Fruit fly (Drosophila melanogaster) whole organism, embryonic: ENCODE measurements around the gene bab2.

ENCODE experiments used
- CG10366 ChIP-seq: fragments of 200-800 bp; sonication (Bioruptor generic); IDR thresholded peaks from 2 replicates; pipeline ENCODE4 v1.3.6; 2022; ENCODE audit warnings: missing biosample characterization, missing genetic modification characterization
- CG11247 ChIP-seq: fragments of 200-800 bp; sonication (Bioruptor generic); IDR thresholded peaks from 2 replicates; pipeline ENCODE4 v1.3.6; 2022; ENCODE audit warnings: missing biosample characterization, missing genetic modification characterization
- CG12769 ChIP-seq: fragments of 200-800 bp; sonication (Bioruptor generic); optimal IDR thresholded peaks from 2 replicates; lab custom pipeline; 2019; ENCODE audit warnings: missing biosample characterization, mild to moderate bottlenecking, missing genetic modification characterization, moderate library complexity
- CG13296 ChIP-seq: fragments of 200-800 bp; sonication (Bioruptor generic); optimal IDR thresholded peaks from 3 replicates; lab custom pipeline; 2018; ENCODE audit warnings: missing biosample characterization, mild to moderate bottlenecking, missing genetic modification characterization
- CG14667 ChIP-seq: fragments of 200-800 bp; sonication (Bioruptor generic); IDR thresholded peaks from 2 replicates; pipeline ENCODE4 v1.3.6; 2022; ENCODE audit warnings: missing biosample characterization, missing genetic modification characterization
- CG15073 ChIP-seq: fragments of 200-800 bp; sonication (Bioruptor generic); optimal IDR thresholded peaks from 2 replicates; lab custom pipeline; 2016; ENCODE audit warnings: missing biosample characterization, missing genetic modification characterization
- CG2120 ChIP-seq: fragments of 200-800 bp; sonication (Bioruptor generic); optimal IDR thresholded peaks from 3 replicates; lab custom pipeline; 2016; ENCODE audit warnings: missing biosample characterization, missing genetic modification characterization
- CG2712 ChIP-seq: fragments of 200-800 bp; optimal IDR thresholded peaks from 3 replicates; lab custom pipeline; 2019; ENCODE audit warnings: missing biosample characterization, mild to moderate bottlenecking, missing genetic modification characterization, moderate library complexity
- CG2875 ChIP-seq: fragments of 200-800 bp; sonication (Bioruptor generic); optimal IDR thresholded peaks from 2 replicates; lab custom pipeline; 2017; ENCODE audit warnings: missing biosample characterization, mild to moderate bottlenecking, missing genetic modification characterization, missing genetic modification reagents
- CG42726 ChIP-seq: fragments of 200-800 bp; sonication (Bioruptor generic); IDR thresholded peaks from 2 replicates; pipeline ENCODE4 v1.3.6; 2022; ENCODE audit warnings: missing biosample characterization, missing genetic modification characterization; ENCODE audit not compliant: partially characterized antibody
- CG4730 ChIP-seq: fragments of 200-800 bp; sonication (Bioruptor generic); IDR thresholded peaks from 2 replicates; pipeline ENCODE4 v1.3.6; 2022; ENCODE audit warnings: missing biosample characterization, missing genetic modification characterization
- CG5180 ChIP-seq: fragments of 200-800 bp; sonication (Bioruptor generic); optimal IDR thresholded peaks from 3 replicates; lab custom pipeline; 2017; ENCODE audit warnings: missing biosample characterization, missing genetic modification characterization, mild to moderate bottlenecking, moderate library complexity, missing genetic modification reagents
- CG6272 ChIP-seq: fragments of 200-800 bp; sonication (Bioruptor generic); IDR thresholded peaks from 2 replicates; pipeline ENCODE4 v1.3.6; 2022; ENCODE audit warnings: missing biosample characterization, missing genetic modification characterization
- CG6791 ChIP-seq: fragments of 200-800 bp; sonication (Bioruptor generic); IDR thresholded peaks from 3 replicates; pipeline ENCODE4 v1.3.6; 2022; ENCODE audit warnings: missing biosample characterization, missing genetic modification characterization; ENCODE audit not compliant: partially characterized antibody
- CG7745 ChIP-seq: fragments of 200-800 bp; sonication (Bioruptor generic); optimal IDR thresholded peaks from 2 replicates; lab custom pipeline; 2018; ENCODE audit warnings: missing biosample characterization, mild to moderate bottlenecking, missing genetic modification characterization, moderate library complexity
- CG7839 ChIP-seq: fragments of 200-800 bp; sonication (Bioruptor generic); optimal IDR thresholded peaks from 3 replicates; lab custom pipeline; 2018; ENCODE audit warnings: missing biosample characterization, mild to moderate bottlenecking, missing genetic modification characterization, moderate library complexity
- CG8281 ChIP-seq: fragments of 200-800 bp; sonication (Bioruptor generic); optimal IDR thresholded peaks from 2 replicates; lab custom pipeline; 2018; ENCODE audit warnings: missing biosample characterization, mild to moderate bottlenecking, missing genetic modification characterization, moderate library complexity
- Eip74EF ChIP-seq, 2 experiments: fragments of 200-800 bp in 1 of 2; fragments of >200 bp in 1 of 2; sonication (Bioruptor generic) in 1 of 2; optimal IDR thresholded peaks; 2 replicates each; lab custom pipeline; 2017 to 2019; ENCODE audit warnings: missing biosample characterization in 2 of 2, missing genetic modification characterization in 2 of 2, mild to moderate bottlenecking in 1 of 2, moderate library complexity in 1 of 2
- Fer2 ChIP-seq: fragments of 200-800 bp; sonication (Bioruptor generic); optimal IDR thresholded peaks from 2 replicates; lab custom pipeline; 2018; ENCODE audit warnings: missing biosample characterization, mild to moderate bottlenecking, missing genetic modification characterization, moderate library complexity
- HLHmδ ChIP-seq: fragments of 200-800 bp; sonication (Bioruptor generic); optimal IDR thresholded peaks from 2 replicates; lab custom pipeline; 2018; ENCODE audit warnings: missing biosample characterization, mild to moderate bottlenecking, missing genetic modification characterization, moderate library complexity
- HmgZ ChIP-seq: fragments of 200-800 bp; sonication (Bioruptor generic); optimal IDR thresholded peaks from 2 replicates; lab custom pipeline; 2018; ENCODE audit warnings: missing biosample characterization, mild to moderate bottlenecking, missing genetic modification characterization
- Kr ChIP-seq: fragments of 200-800 bp; sonication (Bioruptor generic); optimal IDR thresholded peaks from 2 replicates; lab custom pipeline; 2017; ENCODE audit warnings: missing biosample characterization, mild to moderate bottlenecking, missing genetic modification characterization
- Meics ChIP-seq: fragments of 200-800 bp; sonication (Bioruptor generic); optimal IDR thresholded peaks from 2 replicates; lab custom pipeline; 2017; ENCODE audit warnings: missing biosample characterization, mild to moderate bottlenecking, missing genetic modification characterization
- Myb ChIP-seq: fragments of 200-800 bp; sonication (Bioruptor generic); optimal IDR thresholded peaks from 2 replicates; lab custom pipeline; 2016; ENCODE audit warnings: missing biosample characterization, missing genetic modification characterization
- Pdp1 ChIP-seq, 2 experiments: fragments of 200-800 bp; sonication (Bioruptor generic); optimal IDR thresholded peaks; 3 replicates each; lab custom pipeline; 2016; ENCODE audit warnings: missing biosample characterization in 2 of 2, missing genetic modification characterization in 2 of 2, mild to moderate bottlenecking in 1 of 2, moderate library complexity in 1 of 2
- Ptx1 ChIP-seq: fragments of 200-800 bp; sonication (Bioruptor generic); IDR thresholded peaks from 2 replicates; pipeline ENCODE4 v1.3.6; 2022; ENCODE audit warnings: missing biosample characterization, missing genetic modification characterization
- Tbp ChIP-seq: fragments of >200 bp; optimal IDR thresholded peaks from 2 replicates; lab custom pipeline; 2018; ENCODE audit warnings: missing biosample characterization, missing genetic modification characterization
- amos ChIP-seq: fragments of 200-800 bp; sonication (Bioruptor generic); IDR thresholded peaks from 2 replicates; pipeline ENCODE4 v1.3.6; 2022; ENCODE audit warnings: missing biosample characterization, missing genetic modification characterization; ENCODE audit not compliant: partially characterized antibody
- chinmo ChIP-seq: fragments of 200-800 bp; sonication (Bioruptor generic); IDR thresholded peaks from 4 replicates; pipeline ENCODE4 v1.3.6; 2022; ENCODE audit warnings: missing biosample characterization, missing genetic modification characterization; ENCODE audit not compliant: partially characterized antibody
- ci ChIP-seq: fragments of 200-800 bp; sonication (Bioruptor generic); IDR thresholded peaks from 3 replicates; pipeline ENCODE4 v1.3.6; 2022; ENCODE audit warnings: missing biosample characterization, missing genetic modification characterization
- croc ChIP-seq: fragments of 200-800 bp; sonication (Bioruptor generic); conservative IDR thresholded peaks from 3 replicates; pipeline ENCODE4 v1.3.6; 2022; ENCODE audit warnings: missing biosample characterization, missing genetic modification characterization
- emc ChIP-seq: fragments of 200-800 bp; sonication (Bioruptor generic); optimal IDR thresholded peaks from 2 replicates; lab custom pipeline; 2016; ENCODE audit warnings: missing biosample characterization, missing genetic modification characterization
- gcm2 ChIP-seq: fragments of 200-800 bp; sonication (Bioruptor generic); optimal IDR thresholded peaks from 2 replicates; lab custom pipeline; 2016; ENCODE audit warnings: missing biosample characterization, missing genetic modification characterization
- inv ChIP-seq: fragments of 200-800 bp; sonication (Bioruptor generic); IDR thresholded peaks from 2 replicates; pipeline ENCODE4 v1.3.6; 2022; ENCODE audit warnings: missing biosample characterization, missing genetic modification characterization; ENCODE audit not compliant: partially characterized antibody
- jumu ChIP-seq: fragments of 200-800 bp; sonication (Bioruptor generic); optimal IDR thresholded peaks from 3 replicates; lab custom pipeline; 2016; ENCODE audit warnings: missing biosample characterization, missing genetic modification characterization
- kah ChIP-seq: fragments of 200-800 bp; sonication (Bioruptor generic); optimal IDR thresholded peaks from 2 replicates; lab custom pipeline; 2018; ENCODE audit warnings: missing biosample characterization, mild to moderate bottlenecking, missing genetic modification characterization
- ken ChIP-seq: fragments of 200-800 bp; sonication (Bioruptor generic); IDR thresholded peaks from 3 replicates; pipeline ENCODE4 v1.3.6; 2022; ENCODE audit warnings: missing biosample characterization, missing genetic modification characterization
- lab ChIP-seq: fragments of 200-800 bp; sonication (Bioruptor generic); optimal IDR thresholded peaks from 3 replicates; lab custom pipeline; 2017; ENCODE audit warnings: missing biosample characterization, missing genetic modification characterization, mild to moderate bottlenecking, moderate library complexity, missing genetic modification reagents
- mirr ChIP-seq: fragments of 200-800 bp; sonication (Bioruptor generic); optimal IDR thresholded peaks from 3 replicates; lab custom pipeline; 2018; ENCODE audit warnings: missing biosample characterization, mild to moderate bottlenecking, missing genetic modification characterization
- nerfin-2 ChIP-seq: fragments of 200-800 bp; sonication (Bioruptor generic); IDR thresholded peaks from 2 replicates; pipeline ENCODE4 v1.3.6; 2022; ENCODE audit warnings: missing biosample characterization, missing genetic modification characterization; ENCODE audit not compliant: partially characterized antibody
- pita ChIP-seq: fragments of 200-800 bp; sonication (Bioruptor generic); optimal IDR thresholded peaks from 2 replicates; lab custom pipeline; 2017; ENCODE audit warnings: missing biosample characterization, mild to moderate bottlenecking, missing genetic modification characterization
- prd ChIP-seq, 3 experiments: fragments of >200 bp in 2 of 3; fragments of 200-800 bp in 1 of 3; sonication (Bioruptor generic) in 1 of 3; optimal IDR thresholded peaks in 2 of 3; IDR thresholded peaks in 1 of 3; 2 replicates in 2 of 3; 3 replicates in 1 of 3; pipeline versions ENCODE4 v1.3.6 to Lab custom; 2017 to 2022; ENCODE audit warnings: missing biosample characterization in 1 of 3, missing genetic modification characterization in 1 of 3
- sd ChIP-seq: fragments of 200-800 bp; sonication (Bioruptor generic); optimal IDR thresholded peaks from 3 replicates; lab custom pipeline; 2018; ENCODE audit warnings: missing biosample characterization, mild to moderate bottlenecking, missing genetic modification characterization, moderate library complexity
- shn ChIP-seq: fragments of 200-800 bp; sonication (Bioruptor generic); optimal IDR thresholded peaks from 3 replicates; lab custom pipeline; 2016; ENCODE audit warnings: missing biosample characterization, missing genetic modification characterization
- so ChIP-seq: fragments of 200-800 bp; sonication (Bioruptor generic); IDR thresholded peaks from 3 replicates; pipeline ENCODE4 v1.3.6; 2022; ENCODE audit warnings: missing biosample characterization, missing genetic modification characterization
- tgo ChIP-seq: fragments of 200-800 bp; sonication (Bioruptor generic); IDR thresholded peaks from 3 replicates; pipeline ENCODE4 v1.3.6; 2022; ENCODE audit warnings: missing biosample characterization, missing genetic modification characterization
- tna ChIP-seq: fragments of 200-800 bp; sonication (Bioruptor generic); IDR thresholded peaks from 2 replicates; pipeline ENCODE4 v1.3.6; 2022; ENCODE audit warnings: missing biosample characterization, missing genetic modification characterization; ENCODE audit not compliant: partially characterized antibody
- trh ChIP-seq: fragments of 200-800 bp; sonication (Bioruptor generic); optimal IDR thresholded peaks from 2 replicates; lab custom pipeline; 2016; ENCODE audit warnings: missing biosample characterization, missing genetic modification characterization
- wek ChIP-seq: fragments of 200-800 bp; sonication (Bioruptor generic); optimal IDR thresholded peaks from 3 replicates; lab custom pipeline; 2018; ENCODE audit warnings: missing biosample characterization, mild to moderate bottlenecking, missing genetic modification characterization, moderate library complexity

bab2 gene

dm6 chr3L:1188936-1189659, 12.0 kb upstream of the bab2 start, which contains the start of gene CG13912 (continued):
- TF ChIP-seq prd (optimal IDR thresholded peaks at IDR 0.05; lab: Kevin White, UChicago) (no peak), prd (GFP tag; IDR thresholded peaks at IDR 0.05; lab: Robert Waterston, UW) (no peak), CG7745 (no peak), ci (GFP tag; lab: Robert Waterston, UW) (peak; percentile 43), Eip74EF (GFP tag; optimal IDR thresholded peaks at IDR 0.05; lab: Kevin White, UChicago) (peak in 1 of 2 experiments; percentile 39), Pdp1 (GFP tag; optimal IDR thresholded peaks at IDR 0.05; lab: Kevin White, UChicago) (peak in 1 of 2 experiments; percentile 88), Kr (GFP tag; lab: Kevin White, UChicago) (no peak), CG2712 (tag; lab: Kevin White, UChicago) (no peak), shn (GFP tag; lab: Kevin White, UChicago) (peak; percentile 37), gcm2 (GFP tag; lab: Kevin White, UChicago) (no peak), tna (no peak), croc (GFP tag; lab: Robert Waterston, UW) (no peak), emc (no peak), sd (peak; percentile 96), CG2120 (GFP tag; lab: Kevin White, UChicago) (peak; percentile 24), HmgZ (tag; lab: Kevin White, UChicago) (peak; percentile 75), Fer2 (tag; lab: Kevin White, UChicago) (no peak), CG15073 (GFP tag; lab: Kevin White, UChicago) (no peak), kah (GFP tag; lab: Kevin White, UChicago) (peak; percentile 61), mirr (GFP tag; lab: Kevin White, UChicago) (peak; percentile 86), Myb (peak; percentile 24), CG6791 (peak; percentile 45; the same call in 1 of the 3 replicates), trh (GFP tag; lab: Kevin White, UChicago) (no peak), CG42726 (GFP tag; lab: Robert Waterston, UW) (peak; percentile 76), pita (GFP tag; lab: Kevin White, UChicago) (peak; percentile 76), inv (GFP tag; lab: Robert Waterston, UW) (no peak), CG12769 (tag; lab: Kevin White, UChicago) (peak; percentile 9), CG13296 (peak; percentile 33), amos (GFP tag; lab: Robert Waterston, UW) (peak; percentile 48; the same call in 1 of the 2 replicates), CG2875 (GFP tag; lab: Kevin White, UChicago) (no peak), lab (GFP tag; lab: Kevin White, UChicago) (peak; percentile 35), CG4730 (no peak), chinmo (GFP tag; lab: Robert Waterston, UW) (peak; percentile 84; the same call in 3 of the 4 replicates), Tbp (GFP tag; lab: Kevin White, UChicago) (no peak), wek (GFP tag; lab: Kevin White, UChicago) (peak; percentile 10), CG5180 (GFP tag; lab: Kevin White, UChicago) (peak; percentile 24), CG10366 (GFP tag; lab: Robert Waterston, UW) (no peak), jumu (GFP tag; lab: Kevin White, UChicago) (no peak)

- no peak for TF ChIP-seq ken
- no peak for TF ChIP-seq CG6272
- TF ChIP-seq so (GFP tag; lab: Robert Waterston, UW): no peak
- peak; percentile 22; the same call in 1 of the 3 replicates for TF ChIP-seq tgo (GFP tag; lab: Robert Waterston, UW)
- TF ChIP-seq Ptx1: peak; percentile 35; the same call in 1 of the 2 replicates
- TF ChIP-seq CG11247: peak; percentile 45
- no peak for TF ChIP-seq CG8281 (tag; lab: Kevin White, UChicago)
- no peak for TF ChIP-seq CG14667 (GFP tag; lab: Robert Waterston, UW)
- no peak for TF ChIP-seq HLHmδ (GFP tag; lab: Kevin White, UChicago)
- no peak for TF ChIP-seq nerfin-2 (GFP tag; lab: Robert Waterston, UW)
- peak; percentile 44 for TF ChIP-seq Meics
- peak; percentile 21 for TF ChIP-seq CG7839
- no peak for TF ChIP-seq CG5180 (GFP tag; lab: Kevin White, UChicago)
Measured at dm6 chr3L:1183467-1183866, 6.4 kb upstream of the bab2 start.
